Fruit fly (Drosophila melanogaster): ENCODE measurements around the gene CG43702.
A peak's percentile ranks its signal among the peaks of the same experiment; 100 is the strongest.

CG43702 gene

dm6 chr3L:21343254-21344083 is 45.0 kb downstream of the CG43702 start, which contains the start of the genes Tbc1d8-9 and CG32436:
Gene Tbc1d8-9, minus strand, starts transcription at chr3L:21343716.
Gene CG32436, plus strand, starts transcription at chr3L:21344033.
- TF ChIP-seq Hr96 (GFP tag; optimal IDR thresholded peaks at IDR 0.05) (no peak), bab1 (GFP tag; optimal IDR thresholded peaks at IDR 0.05) (peak; percentile 49), Clk (GFP tag; optimal IDR thresholded peaks at IDR 0.05) (no peak), CG11617 (GFP tag; optimal IDR thresholded peaks at IDR 0.05) (peak; percentile 9), Mnt (GFP tag; optimal IDR thresholded peaks at IDR 0.05) (peak; percentile 67), CG7101 (tag; optimal IDR thresholded peaks at IDR 0.05) (peak; percentile 17), CG14711 (tag; optimal IDR thresholded peaks at IDR 0.05) (peak; percentile 5), CG1620 (GFP tag; optimal IDR thresholded peaks at IDR 0.05) (no peak), CG33017 (tag; optimal IDR thresholded peaks at IDR 0.05) (peak; percentile 27), tj (GFP tag; optimal IDR thresholded peaks at IDR 0.05) (peak; percentile 33), ovo (GFP tag; optimal IDR thresholded peaks at IDR 0.05) (no peak), pad (GFP tag; optimal IDR thresholded peaks at IDR 0.05) (no peak), CG7045 (GFP tag; optimal IDR thresholded peaks at IDR 0.05) (peak; percentile 42), CG12768 (GFP tag; optimal IDR thresholded peaks at IDR 0.05) (no peak), CG5204 (GFP tag; optimal IDR thresholded peaks at IDR 0.05) (no peak), cic (GFP tag; optimal IDR thresholded peaks at IDR 0.05) (peak; percentile 37), cnc (optimal IDR thresholded peaks at IDR 0.05) (no peak), kay (GFP tag; ENCODE audit: borderline replicate concordance) (no peak), Crg-1 (GFP tag; optimal IDR thresholded peaks at IDR 0.05) (no peak), toe (GFP tag; optimal IDR thresholded peaks at IDR 0.05) (no peak)

dm6 chr3L:21346463-21347196 is 48.2 kb downstream of the CG43702 start:
- TF ChIP-seq CG7101 (tag; optimal IDR thresholded peaks at IDR 0.05) = no peak
- TF ChIP-seq bab1 (GFP tag; optimal IDR thresholded peaks at IDR 0.05) = peak; percentile 17
- TF ChIP-seq CG1620 (GFP tag; optimal IDR thresholded peaks at IDR 0.05) = no peak
- peak; percentile 92 for TF ChIP-seq kay (GFP tag; ENCODE audit: borderline replicate concordance)
- no peak for TF ChIP-seq Mnt (GFP tag; optimal IDR thresholded peaks at IDR 0.05)
- TF ChIP-seq CG14711 (tag; optimal IDR thresholded peaks at IDR 0.05) = no peak
- no peak for TF ChIP-seq CG11617 (GFP tag; optimal IDR thresholded peaks at IDR 0.05)
- TF ChIP-seq CG7045 (GFP tag; optimal IDR thresholded peaks at IDR 0.05) = no peak
- peak; percentile 27 for TF ChIP-seq ovo (GFP tag; optimal IDR thresholded peaks at IDR 0.05)

- TF ChIP-seq CG33017 (tag; optimal IDR thresholded peaks at IDR 0.05) (no peak), CG5204 (GFP tag; optimal IDR thresholded peaks at IDR 0.05) (peak; percentile 33)
Measured at dm6 chr3L:21347197-21347831, 48.8 kb downstream of the CG43702 start.
